Fruit fly (Drosophila melanogaster) whole organism, embryonic: ENCODE results near the gene CG3726.

Experiments
- B-H2 ChIP-seq: fragments of 200-800 bp; sonication (Bioruptor generic); optimal IDR thresholded peaks from 2 replicates; lab custom pipeline; 2018; ENCODE audit warnings: missing biosample characterization, mild to moderate bottlenecking, missing genetic modification characterization
- CG10543 ChIP-seq: fragments of 200-800 bp; sonication (Bioruptor generic); optimal IDR thresholded peaks from 3 replicates; lab custom pipeline; 2017; ENCODE audit warnings: missing biosample characterization, mild to moderate bottlenecking, missing genetic modification characterization, moderate library complexity
- CG11696 ChIP-seq: fragments of 200-800 bp; sonication (Bioruptor generic); IDR thresholded peaks from 2 replicates; pipeline ENCODE4 v1.3.6; 2022; ENCODE audit warnings: missing biosample characterization, missing genetic modification characterization
- CG13296 ChIP-seq: fragments of 200-800 bp; sonication (Bioruptor generic); optimal IDR thresholded peaks from 3 replicates; lab custom pipeline; 2018; ENCODE audit warnings: missing biosample characterization, mild to moderate bottlenecking, missing genetic modification characterization
- CG15601 ChIP-seq: fragments of 200-800 bp; sonication (Bioruptor generic); optimal IDR thresholded peaks from 3 replicates; lab custom pipeline; 2019; ENCODE audit warnings: missing biosample characterization, mild to moderate bottlenecking, missing genetic modification characterization, moderate library complexity
- CG1832 ChIP-seq: fragments of 200-800 bp; sonication (Bioruptor generic); optimal IDR thresholded peaks from 2 replicates; lab custom pipeline; 2017; ENCODE audit warnings: missing biosample characterization, mild to moderate bottlenecking, missing genetic modification characterization, inconsistent platforms
- CG2678 ChIP-seq: fragments of 200-800 bp; sonication (Bioruptor generic); optimal IDR thresholded peaks from 3 replicates; lab custom pipeline; 2019; ENCODE audit warnings: missing biosample characterization, mild to moderate bottlenecking, missing genetic modification characterization, moderate library complexity
- CG34376 ChIP-seq: fragments of 200-800 bp; sonication (Bioruptor generic); optimal IDR thresholded peaks from 2 replicates; lab custom pipeline; 2018; ENCODE audit warnings: missing biosample characterization, mild to moderate bottlenecking, missing genetic modification characterization
- CG3995 ChIP-seq: fragments of 200-800 bp; sonication (Bioruptor generic); optimal IDR thresholded peaks from 3 replicates; lab custom pipeline; 2016; ENCODE audit warnings: missing biosample characterization, missing genetic modification characterization
- CG8478 ChIP-seq: fragments of >200 bp; optimal IDR thresholded peaks from 2 replicates; lab custom pipeline; 2018
- CTCF ChIP-seq: fragments of 200-800 bp; sonication (Bioruptor generic); optimal IDR thresholded peaks from 2 replicates; lab custom pipeline; 2017; ENCODE audit warnings: missing biosample characterization, mild to moderate bottlenecking, missing genetic modification characterization, moderate library complexity
- Deaf1 ChIP-seq: fragments of 200-800 bp; optimal IDR thresholded peaks from 3 replicates; lab custom pipeline; 2019; ENCODE audit warnings: missing biosample characterization, mild to moderate bottlenecking, missing genetic modification characterization, moderate library complexity
- Dll ChIP-seq: fragments of 200-800 bp; sonication (Bioruptor generic); IDR thresholded peaks from 4 replicates; pipeline ENCODE4 v1.3.6; 2022; ENCODE audit warnings: missing biosample characterization, missing genetic modification characterization; ENCODE audit not compliant: partially characterized antibody
- Doc3 ChIP-seq: fragments of 200-800 bp; sonication (Bioruptor generic); IDR thresholded peaks from 3 replicates; pipeline ENCODE4 v1.3.6; 2022; ENCODE audit warnings: missing biosample characterization, missing genetic modification characterization; ENCODE audit not compliant: partially characterized antibody
- GATAe ChIP-seq: fragments of 200-800 bp; sonication (Bioruptor generic); conservative IDR thresholded peaks from 2 replicates; pipeline ENCODE4 v1.3.6; 2022; ENCODE audit warnings: missing biosample characterization, missing genetic modification characterization
- HLH3B ChIP-seq: fragments of 200-800 bp; sonication (Bioruptor generic); IDR thresholded peaks from 2 replicates; pipeline ENCODE4 v1.3.6; 2022; ENCODE audit warnings: missing biosample characterization, missing genetic modification characterization
- Hr78 ChIP-seq, 2 experiments: fragments of 200-800 bp in 1 of 2; fragments of >200 bp in 1 of 2; sonication (Bioruptor generic) in 1 of 2; optimal IDR thresholded peaks; 2 replicates each; lab custom pipeline; 2017 to 2019; ENCODE audit warnings: missing biosample characterization in 2 of 2, missing genetic modification characterization in 2 of 2, mild to moderate bottlenecking in 1 of 2, moderate library complexity in 1 of 2
- Pdp1 ChIP-seq, 2 experiments: fragments of 200-800 bp; sonication (Bioruptor generic); optimal IDR thresholded peaks; 3 replicates each; lab custom pipeline; 2016; ENCODE audit warnings: missing biosample characterization in 2 of 2, missing genetic modification characterization in 2 of 2, mild to moderate bottlenecking in 1 of 2, moderate library complexity in 1 of 2
- Sox102F ChIP-seq: fragments of 200-800 bp; sonication (Bioruptor generic); optimal IDR thresholded peaks from 2 replicates; lab custom pipeline; 2018; ENCODE audit warnings: missing biosample characterization, mild to moderate bottlenecking, missing genetic modification characterization, moderate library complexity
- Vsx1 ChIP-seq: fragments of 200-800 bp; sonication (Bioruptor generic); optimal IDR thresholded peaks from 2 replicates; lab custom pipeline; 2017; ENCODE audit warnings: missing biosample characterization, mild to moderate bottlenecking, missing genetic modification characterization, missing genetic modification reagents
- az2 ChIP-seq: fragments of 200-800 bp; sonication (Bioruptor generic); optimal IDR thresholded peaks from 3 replicates; lab custom pipeline; 2016; ENCODE audit warnings: missing biosample characterization, missing genetic modification characterization
- chinmo ChIP-seq: fragments of 200-800 bp; sonication (Bioruptor generic); IDR thresholded peaks from 4 replicates; pipeline ENCODE4 v1.3.6; 2022; ENCODE audit warnings: missing biosample characterization, missing genetic modification characterization; ENCODE audit not compliant: partially characterized antibody
- exex ChIP-seq: fragments of 200-800 bp; sonication (Bioruptor generic); optimal IDR thresholded peaks from 4 replicates; lab custom pipeline; 2018; ENCODE audit warnings: missing biosample characterization, mild to moderate bottlenecking, missing genetic modification characterization, moderate library complexity
- fd96Cb ChIP-seq: fragments of 200-800 bp; sonication (Bioruptor generic); optimal IDR thresholded peaks from 2 replicates; lab custom pipeline; 2018; ENCODE audit warnings: missing biosample characterization, mild to moderate bottlenecking, missing genetic modification characterization, moderate library complexity
- grn ChIP-seq: fragments of 200-800 bp; sonication (Bioruptor generic); optimal IDR thresholded peaks from 3 replicates; lab custom pipeline; 2017; ENCODE audit warnings: missing biosample characterization, missing genetic modification characterization
- lab ChIP-seq: fragments of 200-800 bp; sonication (Bioruptor generic); optimal IDR thresholded peaks from 3 replicates; lab custom pipeline; 2017; ENCODE audit warnings: missing biosample characterization, missing genetic modification characterization, mild to moderate bottlenecking, moderate library complexity, missing genetic modification reagents
- mirr ChIP-seq: fragments of 200-800 bp; sonication (Bioruptor generic); optimal IDR thresholded peaks from 3 replicates; lab custom pipeline; 2018; ENCODE audit warnings: missing biosample characterization, mild to moderate bottlenecking, missing genetic modification characterization
- sug ChIP-seq: fragments of 200-800 bp; optimal IDR thresholded peaks from 2 replicates; lab custom pipeline; 2019; ENCODE audit warnings: missing biosample characterization, mild to moderate bottlenecking, missing genetic modification characterization, moderate library complexity
- ttk ChIP-seq: fragments of 200-800 bp; sonication (Bioruptor generic); IDR thresholded peaks from 2 replicates; pipeline ENCODE4 v2.1.2; 2022; ENCODE audit warnings: missing biosample characterization, missing genetic modification characterization
- tx ChIP-seq: fragments of 200-800 bp; sonication (Bioruptor generic); optimal IDR thresholded peaks from 2 replicates; lab custom pipeline; 2016; ENCODE audit warnings: missing biosample characterization, missing genetic modification characterization

The CG3726 gene

dm6 chrX:5947870-5948498 lies 31.1 kb downstream of the CG3726 start, which contains the start of gene CG6041:
CG6041 (plus strand) TSS chrX:5948160.
- no peak for TF ChIP-seq Vsx1 (GFP tag; lab: Kevin White, UChicago)
- peak; percentile 7 for TF ChIP-seq mirr (GFP tag; lab: Kevin White, UChicago)
- TF ChIP-seq GATAe (GFP tag; lab: Robert Waterston, UW): 0 out of 2 replicates have a peak, but pooled peaks have one; percentile 22
- TF ChIP-seq Sox102F (GFP tag; lab: Kevin White, UChicago): no peak
- peak; percentile 23 for TF ChIP-seq CG3995 (GFP tag; lab: Kevin White, UChicago)
- peak; percentile 46 for TF ChIP-seq sug (tag; lab: Kevin White, UChicago)
- no peak for TF ChIP-seq Dll (GFP tag; lab: Robert Waterston, UW)
- TF ChIP-seq chinmo: 0 out of 4 replicates have a peak, but pooled peaks have one; percentile 27
- TF ChIP-seq CG10543 (GFP tag; lab: Kevin White, UChicago): peak; percentile 13
- peak; percentile 15 for TF ChIP-seq B-H2 (GFP tag; lab: Kevin White, UChicago)
- TF ChIP-seq grn: peak; percentile 61
- TF ChIP-seq exex: peak; percentile 91
- TF ChIP-seq lab (GFP tag; lab: Kevin White, UChicago): peak; percentile 33

dm6 chrX:5949951-5950350 lies 33.1 kb downstream of the CG3726 start, which contains the start of gene CG32755:
CG32755 (plus strand) TSS chrX:5950251.
- TF ChIP-seq CG13296 (GFP tag; lab: Kevin White, UChicago) (no peak), Doc3 (no peak), az2 (GFP tag; lab: Kevin White, UChicago) (no peak), GATAe (GFP tag; lab: Robert Waterston, UW) (no peak), fd96Cb (tag; lab: Kevin White, UChicago) (no peak)

- TF ChIP-seq CG15601 (tag; lab: Kevin White, UChicago): no peak
- TF ChIP-seq exex: peak; percentile 21
- TF ChIP-seq GATAe (GFP tag; lab: Robert Waterston, UW): no peak
- TF ChIP-seq CG3995 (GFP tag; lab: Kevin White, UChicago): no peak
Measured at dm6 chrX:5952265-5952664, 35.4 kb downstream of the CG3726 start, which contains the start of gene CG6048. CG6048 (plus strand) TSS chrX:5952565.

dm6 chrX:5955207-5955679 lies 38.3 kb downstream of the CG3726 start, which contains the start of gene CG6067:
CG6067 (plus strand) TSS chrX:5955629.
- TF ChIP-seq az2 (GFP tag; lab: Kevin White, UChicago) (no peak), grn (peak; percentile 14), exex (peak; percentile 85), ttk (GFP tag; lab: Robert Waterston, UW) (no peak), sug (tag; lab: Kevin White, UChicago) (peak; percentile 1), CG34376 (GFP tag; lab: Kevin White, UChicago) (peak; percentile 34), CG11696 (no peak), CG2678 (tag; lab: Kevin White, UChicago) (no peak), chinmo (0 out of 4 replicates have a peak, but pooled peaks have one; percentile 60), Deaf1 (peak; percentile 67), Pdp1 (GFP tag; optimal IDR thresholded peaks at IDR 0.05; lab: Kevin White, UChicago) (peak in 1 of 2 experiments; percentile 15)

dm6 chrX:5956646-5957441 lies 39.9 kb downstream of the CG3726 start:
- TF ChIP-seq exex (peak; percentile 41), CTCF (GFP tag; lab: Kevin White, UChicago) (peak; percentile 78), HLH3B (GFP tag; lab: Robert Waterston, UW) (no peak), grn (peak; percentile 83), CG8478 (no peak), tx (GFP tag; lab: Kevin White, UChicago) (no peak), CG1832 (GFP tag; lab: Kevin White, UChicago) (no peak), Hr78 (GFP tag; optimal IDR thresholded peaks at IDR 0.05; lab: Kevin White, UChicago) (peak in 1 of 2 experiments; percentile 30)
